Worm (Caenorhabditis elegans) whole organism, young adult: ENCODE measurements around the gene ascc-1.

Experiments
- B0336.3 ChIP-seq: fragments of 200-800 bp; sonication (Bioruptor generic); IDR thresholded peaks from 2 replicates; pipeline ENCODE4 v1.3.6; 2022; ENCODE audit warnings: missing genetic modification characterization, missing compliant biosample characterization
- D2030.7 ChIP-seq: fragments of 200-800 bp; sonication (Bioruptor generic); IDR thresholded peaks from 2 replicates; pipeline ENCODE4 v1.3.6; 2022; ENCODE audit warnings: missing genetic modification reagents, missing genetic modification characterization, missing compliant biosample characterization
- F10E7.11 ChIP-seq: sonication (generic microtip); optimal IDR thresholded peaks from 2 replicates; lab custom pipeline; 2017; ENCODE audit warnings: mild to moderate bottlenecking, missing genetic modification characterization, moderate library complexity, missing compliant biosample characterization
- F23B12.7 ChIP-seq: sonication (generic microtip); optimal IDR thresholded peaks from 2 replicates; lab custom pipeline; 2017; ENCODE audit warnings: missing genetic modification characterization, mild to moderate bottlenecking, missing compliant biosample characterization, antibody characterized with exemption, moderate library complexity; ENCODE audit not compliant: insufficient read depth
- F49E8.2 ChIP-seq: sonication (generic microtip); optimal IDR thresholded peaks from 3 replicates; lab custom pipeline; 2017; ENCODE audit warnings: missing genetic modification characterization, mild to moderate bottlenecking, missing compliant biosample characterization, antibody characterized with exemption, moderate library complexity; ENCODE audit not compliant: insufficient read depth
- F57A8.1 ChIP-seq: fragments of 200-800 bp; sonication (Bioruptor generic); optimal IDR thresholded peaks from 2 replicates; lab custom pipeline; 2018; ENCODE audit warnings: mild to moderate bottlenecking, missing genetic modification characterization, moderate library complexity, missing compliant biosample characterization
- K11D2.4 ChIP-seq: fragments of 200-800 bp; sonication (Bioruptor generic); IDR thresholded peaks from 2 replicates; pipeline ENCODE4 v1.3.6; 2022; ENCODE audit warnings: missing genetic modification reagents, missing genetic modification characterization, missing compliant biosample characterization
- T26A5.8 ChIP-seq: sonication (generic microtip); optimal IDR thresholded peaks from 2 replicates; lab custom pipeline; 2016; ENCODE audit warnings: missing genetic modification characterization, missing compliant biosample characterization
- Y53G8AR.9 ChIP-seq: fragments of 200-800 bp; sonication (Bioruptor generic); conservative IDR thresholded peaks from 2 replicates; pipeline ENCODE4 v1.3.6; 2022; ENCODE audit warnings: missing genetic modification reagents, missing genetic modification characterization, missing compliant biosample characterization
- Y67H2A.10 ChIP-seq: fragments of 200-800 bp; sonication (Bioruptor generic); conservative IDR thresholded peaks from 2 replicates; pipeline ENCODE4 v1.3.6; 2022; ENCODE audit warnings: missing genetic modification reagents, missing genetic modification characterization, missing compliant biosample characterization
- ama-1 ChIP-seq, 3 experiments: fragments of 150-350 bp in 1 of 3; sonication (generic microtip) in 2 of 3; optimal IDR thresholded peaks; 2 replicates each; lab custom pipeline; 2014 to 2018; ENCODE audit warnings: missing biosample characterization in 2 of 3, missing genetic modification characterization in 2 of 3, missing genetic modification reagents in 2 of 3
- atf-7 ChIP-seq: sonication (generic microtip); optimal IDR thresholded peaks from 2 replicates; lab custom pipeline; 2017; ENCODE audit warnings: mild to moderate bottlenecking, missing genetic modification characterization, missing compliant biosample characterization
- bed-1 ChIP-seq: fragments of 200-800 bp; sonication (Bioruptor generic); IDR thresholded peaks from 2 replicates; pipeline ENCODE4 v1.3.6; 2022; ENCODE audit warnings: missing genetic modification reagents, missing genetic modification characterization, missing compliant biosample characterization
- bed-2 ChIP-seq: fragments of 200-800 bp; sonication (Bioruptor generic); IDR thresholded peaks from 2 replicates; pipeline ENCODE4 v1.3.6; 2022; ENCODE audit warnings: missing genetic modification reagents, missing genetic modification characterization, missing compliant biosample characterization
- cebp-1 ChIP-seq, 2 experiments: fragments of 200-800 bp in 1 of 2; sonication (Bioruptor generic) in 1 of 2; sonication (generic microtip) in 1 of 2; IDR thresholded peaks in 1 of 2; optimal IDR thresholded peaks in 1 of 2; 2 replicates each; pipeline versions ENCODE4 v1.3.6 to Lab custom; 2017 to 2022; ENCODE audit warnings: missing compliant biosample characterization in 2 of 2, missing genetic modification characterization in 2 of 2, mild to moderate bottlenecking in 1 of 2, missing genetic modification reagents in 1 of 2, moderate library complexity in 1 of 2
- ceh-27 ChIP-seq: fragments of 200-800 bp; sonication (Bioruptor generic); optimal IDR thresholded peaks from 2 replicates; lab custom pipeline; 2018; ENCODE audit warnings: mild to moderate bottlenecking, missing genetic modification characterization, moderate library complexity, missing compliant biosample characterization
- dox-1 ChIP-seq: fragments of 200-800 bp; sonication (Bioruptor generic); IDR thresholded peaks from 2 replicates; pipeline ENCODE4 v1.3.6; 2022; ENCODE audit warnings: missing genetic modification reagents, missing genetic modification characterization, missing compliant biosample characterization
- dpff-1 ChIP-seq: sonication (generic microtip); optimal IDR thresholded peaks from 2 replicates; lab custom pipeline; 2017; ENCODE audit warnings: mild to moderate bottlenecking, missing genetic modification characterization, missing compliant biosample characterization
- efl-1 ChIP-seq: fragments of 150-350 bp; optimal IDR thresholded peaks from 2 replicates; lab custom pipeline; 2014; ENCODE audit warnings: missing biosample characterization, missing genetic modification reagents, missing genetic modification characterization
- egrh-3 ChIP-seq: fragments of 200-800 bp; sonication (Bioruptor generic); IDR thresholded peaks from 2 replicates; pipeline ENCODE4 v1.3.6; 2022; ENCODE audit warnings: missing genetic modification reagents, missing genetic modification characterization, missing compliant biosample characterization
- hlh-12 ChIP-seq: sonication (generic microtip); optimal IDR thresholded peaks from 2 replicates; lab custom pipeline; 2016; ENCODE audit warnings: missing genetic modification characterization, missing compliant biosample characterization
- hsf-1 ChIP-seq: fragments of 200-800 bp; sonication (Bioruptor generic); IDR thresholded peaks from 2 replicates; pipeline ENCODE4 v1.3.6; 2022; ENCODE audit warnings: missing genetic modification reagents, missing genetic modification characterization, missing compliant biosample characterization
- let-526 ChIP-seq: fragments of 200-800 bp; sonication (Bioruptor generic); IDR thresholded peaks from 2 replicates; pipeline ENCODE4 v1.3.6; 2022; ENCODE audit warnings: missing genetic modification reagents, missing genetic modification characterization, missing compliant biosample characterization
- let-607 ChIP-seq, 2 experiments: fragments of 200-800 bp in 1 of 2; sonication (Bioruptor generic) in 1 of 2; sonication (generic microtip) in 1 of 2; optimal IDR thresholded peaks; 2 replicates each; lab custom pipeline; 2016 to 2018; ENCODE audit warnings: mild to moderate bottlenecking in 2 of 2, missing compliant biosample characterization in 2 of 2, missing genetic modification characterization in 2 of 2, moderate library complexity in 2 of 2, missing genotype in 1 of 2
- lin-35 ChIP-seq, 3 experiments: fragments of 150-350 bp in 2 of 3; sonication (generic microtip) in 1 of 3; optimal IDR thresholded peaks; 2 replicates each; lab custom pipeline; 2014 to 2018; ENCODE audit warnings: missing biosample characterization in 3 of 3, missing genetic modification characterization in 3 of 3, missing genetic modification reagents in 3 of 3
- lin-40 ChIP-seq: sonication (generic microtip); optimal IDR thresholded peaks from 2 replicates; lab custom pipeline; 2016; ENCODE audit warnings: missing genetic modification characterization, mild to moderate bottlenecking, missing compliant biosample characterization, missing genotype, missing genetic modification reagents
- madf-3 ChIP-seq: fragments of 200-800 bp; sonication (Bioruptor generic); IDR thresholded peaks from 2 replicates; pipeline ENCODE4 v1.3.6; 2022; ENCODE audit warnings: missing genetic modification reagents, missing genetic modification characterization, missing compliant biosample characterization
- madf-6 ChIP-seq: fragments of 200-800 bp; sonication (Bioruptor generic); IDR thresholded peaks from 2 replicates; pipeline ENCODE4 v1.3.6; 2022; ENCODE audit warnings: missing genetic modification reagents, missing genetic modification characterization, missing compliant biosample characterization
- mes-4 ChIP-seq: sonication (generic microtip); optimal IDR thresholded peaks from 2 replicates; lab custom pipeline; 2016; ENCODE audit warnings: missing genotype, missing genetic modification characterization, missing compliant biosample characterization
- nhr-120 ChIP-seq: fragments of 200-800 bp; sonication (Bioruptor generic); IDR thresholded peaks from 2 replicates; pipeline ENCODE4 v1.3.6; 2022; ENCODE audit warnings: missing genetic modification characterization, missing compliant biosample characterization
- pbrm-1 ChIP-seq: fragments of 200-800 bp; sonication (Bioruptor generic); IDR thresholded peaks from 2 replicates; pipeline ENCODE4 v1.3.6; 2022; ENCODE audit warnings: missing genetic modification reagents, missing genetic modification characterization, missing compliant biosample characterization
- rcor-1 ChIP-seq: fragments of 200-800 bp; sonication (Bioruptor generic); IDR thresholded peaks from 2 replicates; pipeline ENCODE4 v1.3.6; 2022; ENCODE audit warnings: missing genetic modification reagents, missing genetic modification characterization, missing compliant biosample characterization
- rec-8 ChIP-seq, 2 experiments: sonication (generic microtip); optimal IDR thresholded peaks; 2 replicates each; lab custom pipeline; 2016; ENCODE audit warnings: mild to moderate bottlenecking in 2 of 2, missing genetic modification characterization in 2 of 2, missing genetic modification reagents in 2 of 2, missing genotype in 2 of 2, missing biosample characterization in 1 of 2, missing compliant biosample characterization in 1 of 2, moderate library complexity in 1 of 2
- repo-1 ChIP-seq: sonication (generic microtip); optimal IDR thresholded peaks from 2 replicates; lab custom pipeline; 2017; ENCODE audit warnings: mild to moderate bottlenecking, missing genetic modification characterization, missing compliant biosample characterization
- rpc-1 ChIP-seq, 2 experiments: fragments of 150-350 bp in 1 of 2; sonication (generic microtip) in 1 of 2; optimal IDR thresholded peaks; 2 replicates each; lab custom pipeline; 2014 to 2018; ENCODE audit warnings: missing biosample characterization in 1 of 2, missing genetic modification characterization in 1 of 2, missing genetic modification reagents in 1 of 2, missing genotype in 1 of 2
- sdz-38 ChIP-seq: sonication (generic microtip); optimal IDR thresholded peaks from 2 replicates; lab custom pipeline; 2016; ENCODE audit warnings: missing genotype, missing genetic modification characterization, missing compliant biosample characterization
- snpc-1.3 ChIP-seq: sonication (generic microtip); optimal IDR thresholded peaks from 2 replicates; lab custom pipeline; 2017; ENCODE audit warnings: missing genetic modification characterization, mild to moderate bottlenecking, missing compliant biosample characterization, antibody characterized with exemption, moderate library complexity, missing genotype, missing genetic modification reagents; ENCODE audit not compliant: insufficient read depth
- snpc-3.4 ChIP-seq: sonication (generic microtip); optimal IDR thresholded peaks from 2 replicates; lab custom pipeline; 2017; ENCODE audit warnings: missing genetic modification characterization, mild to moderate bottlenecking, missing compliant biosample characterization, antibody characterized with exemption, moderate library complexity, missing genotype, missing genetic modification reagents
- snpc-4 ChIP-seq, 5 experiments: fragments of 150-350 bp in 1 of 5; sonication (generic microtip) in 4 of 5; optimal IDR thresholded peaks; 2 replicates each; lab custom pipeline; 2014 to 2018; ENCODE audit warnings: missing genetic modification characterization in 5 of 5, missing biosample characterization in 3 of 5, antibody characterized with exemption in 2 of 5, mild to moderate bottlenecking in 2 of 5, missing compliant biosample characterization in 2 of 5, missing genotype in 2 of 5, moderate library complexity in 2 of 5, missing genetic modification reagents in 1 of 5
- sptf-2 ChIP-seq: fragments of 200-800 bp; sonication (Bioruptor generic); optimal IDR thresholded peaks from 2 replicates; lab custom pipeline; 2018; ENCODE audit warnings: mild to moderate bottlenecking, missing genetic modification characterization, missing compliant biosample characterization
- tbp1 ChIP-seq: fragments of 200-800 bp; sonication (Bioruptor generic); optimal IDR thresholded peaks from 2 replicates; lab custom pipeline; 2018; ENCODE audit warnings: mild to moderate bottlenecking, missing genetic modification characterization, missing compliant biosample characterization
- tlf-1 ChIP-seq: fragments of 200-800 bp; sonication (Bioruptor generic); optimal IDR thresholded peaks from 2 replicates; lab custom pipeline; 2018; ENCODE audit warnings: mild to moderate bottlenecking, missing genetic modification characterization, missing compliant biosample characterization
- unc-130 ChIP-seq: sonication (generic microtip); optimal IDR thresholded peaks from 2 replicates; lab custom pipeline; 2016; ENCODE audit warnings: missing genetic modification reagents, missing genetic modification characterization, missing compliant biosample characterization
- zim-3 ChIP-seq: sonication (generic microtip); optimal IDR thresholded peaks from 2 replicates; lab custom pipeline; 2017; ENCODE audit warnings: mild to moderate bottlenecking, missing genetic modification characterization, moderate library complexity, missing compliant biosample characterization
- ztf-6 ChIP-seq: fragments of 200-800 bp; sonication (Bioruptor generic); IDR thresholded peaks from 2 replicates; pipeline ENCODE4 v1.3.6; 2022; ENCODE audit warnings: missing genetic modification reagents, missing genetic modification characterization, missing compliant biosample characterization

The ascc-1 gene

ce11 chrII:41914-42313 is 15.6 kb upstream of the ascc-1 start, which contains the start of gene F23F1.10:
Gene F23F1.10 (minus strand): TSS chrII:41982.
- TF ChIP-seq nhr-120 (GFP tag; lab: Robert Waterston, UW) (no peak), bed-2 (GFP tag; lab: Robert Waterston, UW) (no peak), let-607 (tag; optimal IDR thresholded peaks at IDR 0.05; lab: Kevin White, UChicago) (no peak), tlf-1 (GFP tag; lab: Kevin White, UChicago) (peak; percentile 34), madf-3 (no peak), mes-4 (tag; lab: Kevin White, UChicago) (no peak), K11D2.4 (GFP tag; lab: Robert Waterston, UW) (no peak), tbp1 (GFP tag; lab: Kevin White, UChicago) (peak; percentile 16), ztf-6 (no peak), repo-1 (tag; lab: Kevin White, UChicago) (peak; percentile 48), F49E8.2 (peak; percentile 44), efl-1 (GFP tag; lab: Kevin White, UChicago) (peak; percentile 4), Y67H2A.10 (GFP tag; lab: Robert Waterston, UW) (no peak), ama-1 (optimal IDR thresholded peaks at IDR 0.05; lab: Kevin White, UChicago) (no peak), ama-1 (GFP tag; optimal IDR thresholded peaks at IDR 0.05; lab: Kevin White, UChicago) (peak in 1 of 2 experiments; percentile 31), hsf-1 (GFP tag; lab: Robert Waterston, UW) (0 out of 2 replicates have a peak, but pooled peaks have one; percentile 6), bed-1 (GFP tag; lab: Robert Waterston, UW) (no peak), D2030.7 (0 out of 2 replicates have a peak, but pooled peaks have one; percentile 21), sdz-38 (tag; lab: Kevin White, UChicago) (no peak), F10E7.11 (tag; lab: Kevin White, UChicago) (no peak), rpc-1 (optimal IDR thresholded peaks at IDR 0.05; lab: Kevin White, UChicago) (no peak), rpc-1 (tag; optimal IDR thresholded peaks at IDR 0.05; lab: Kevin White, UChicago) (no peak), atf-7 (tag; lab: Kevin White, UChicago) (no peak), B0336.3 (GFP tag; lab: Robert Waterston, UW) (peak; percentile 73), snpc-4 (GFP tag; optimal IDR thresholded peaks at IDR 0.05; lab: Kevin White, UChicago) (no peak), snpc-4 (tag; optimal IDR thresholded peaks at IDR 0.05; lab: Kevin White, UChicago) (no peak), let-526 (GFP tag; lab: Robert Waterston, UW) (no peak), T26A5.8 (no peak), lin-40 (tag; lab: Kevin White, UChicago) (no peak), rec-8 (tag; optimal IDR thresholded peaks at IDR 0.05; lab: Kevin White, UChicago) (peak in 1 of 2 experiments; percentile 14), sptf-2 (GFP tag; lab: Kevin White, UChicago) (no peak), F23B12.7 (tag; lab: Kevin White, UChicago) (no peak), snpc-1.3 (tag; lab: Kevin White, UChicago) (peak; percentile 11), pbrm-1 (peak; percentile 55; the same call in 1 of the 2 replicates), dox-1 (no peak), F57A8.1 (GFP tag; lab: Kevin White, UChicago) (no peak), zim-3 (tag; lab: Kevin White, UChicago) (no peak), unc-130 (GFP tag; lab: Kevin White, UChicago) (no peak)

ce11 chrII:43640-44039 is 13.8 kb upstream of the ascc-1 start, which contains the start of gene nfyc-1:
Gene nfyc-1 (plus strand): TSS chrII:43907.
- no peak for TF ChIP-seq dpff-1
- TF ChIP-seq madf-3: no peak
- no peak for TF ChIP-seq sdz-38 (tag; lab: Kevin White, UChicago)
- TF ChIP-seq Y53G8AR.9 (GFP tag; lab: Robert Waterston, UW): no peak
- peak in 1 of 2 experiments; percentile 19 for TF ChIP-seq let-607 (tag; optimal IDR thresholded peaks at IDR 0.05; lab: Kevin White, UChicago)
- TF ChIP-seq madf-6 (GFP tag; lab: Robert Waterston, UW): peak; percentile 44; the same call in 1 of the 2 replicates
- TF ChIP-seq lin-40 (tag; lab: Kevin White, UChicago): peak; percentile 27
- peak; percentile 41; the same call in 1 of the 2 replicates for TF ChIP-seq rcor-1 (GFP tag; lab: Robert Waterston, UW)
- peak; percentile 7 for TF ChIP-seq ceh-27 (GFP tag; lab: Kevin White, UChicago)
- TF ChIP-seq hlh-12 (tag; lab: Kevin White, UChicago): no peak
- TF ChIP-seq snpc-3.4 (tag; lab: Kevin White, UChicago): no peak
- no peak for TF ChIP-seq egrh-3 (GFP tag; lab: Robert Waterston, UW)
- TF ChIP-seq efl-1 (GFP tag; lab: Kevin White, UChicago): peak; percentile 27
- peak in 1 of 3 experiments; percentile 57 for TF ChIP-seq lin-35 (GFP tag; optimal IDR thresholded peaks at IDR 0.05; lab: Kevin White, UChicago)
- TF ChIP-seq cebp-1 (GFP tag; IDR thresholded peaks at IDR 0.05; lab: Robert Waterston, UW): no peak
- peak; percentile 10 for TF ChIP-seq cebp-1 (tag; optimal IDR thresholded peaks at IDR 0.05; lab: Kevin White, UChicago)
